Worm (Caenorhabditis elegans) whole organism, L4 larva: ENCODE measurements around the gene mca-2.
"Not testable (repeated sequence)": the region's sequence is repeated elsewhere in the genome, so short reads cannot be mapped to it uniquely, and the experiment has no call there.

Experiments used
- D1046.2 ChIP-seq: fragments of 200-800 bp; sonication (Bioruptor generic); IDR thresholded peaks from 2 replicates; pipeline ENCODE4 v1.3.6; 2022; ENCODE audit warnings: missing genetic modification characterization, missing compliant biosample characterization
- F10B5.3 ChIP-seq: sonication (generic microtip); optimal IDR thresholded peaks from 2 replicates; lab custom pipeline; 2016; ENCODE audit warnings: mild to moderate bottlenecking, missing genetic modification characterization, missing compliant biosample characterization
- F37D6.2 ChIP-seq: sonication (generic microtip); optimal IDR thresholded peaks from 2 replicates; lab custom pipeline; 2016; ENCODE audit warnings: mild to moderate bottlenecking, missing genetic modification characterization, missing compliant biosample characterization
- Y105C5A.15 ChIP-seq: fragments of 200-800 bp; sonication (Bioruptor generic); IDR thresholded peaks from 2 replicates; pipeline ENCODE4 v1.3.6; 2022; ENCODE audit warnings: missing genetic modification characterization, missing compliant biosample characterization
- ZK337.2 ChIP-seq: fragments of 200-800 bp; sonication (Bioruptor generic); IDR thresholded peaks from 2 replicates; pipeline ENCODE4 v1.3.6; 2022; ENCODE audit warnings: missing genetic modification reagents, missing genetic modification characterization, missing compliant biosample characterization
- ZK546.5 ChIP-seq, 2 experiments: sonication (generic microtip); optimal IDR thresholded peaks; 2 replicates each; lab custom pipeline; 2017; ENCODE audit warnings: missing biosample characterization in 2 of 2, missing genetic modification characterization in 2 of 2
- aha-1 ChIP-seq: fragments of 150-350 bp; peaks from one replicate; lab custom pipeline; 2014; ENCODE audit warnings: missing biosample characterization, missing genetic modification characterization
- ama-1 ChIP-seq: fragments of 150-350 bp; optimal IDR thresholded peaks from 2 replicates; lab custom pipeline; 2014; ENCODE audit warnings: inconsistent platforms, mixed read lengths
- arid-1 ChIP-seq: fragments of 200-800 bp; sonication (Bioruptor generic); conservative IDR thresholded peaks from 2 replicates; pipeline ENCODE4 v1.3.6; 2022; ENCODE audit warnings: missing genetic modification reagents, missing genetic modification characterization, missing compliant biosample characterization
- ceh-20 ChIP-seq: fragments of 200-800 bp; sonication (Bioruptor generic); IDR thresholded peaks from 2 replicates; pipeline ENCODE4 v1.3.6; 2022; ENCODE audit warnings: missing genetic modification reagents, missing genetic modification characterization, missing compliant biosample characterization
- ceh-28 ChIP-seq: fragments of 150-350 bp; optimal IDR thresholded peaks from 2 replicates; lab custom pipeline; 2014; ENCODE audit warnings: missing biosample characterization, missing genetic modification reagents, missing genetic modification characterization
- ceh-62 ChIP-seq: sonication (generic microtip); optimal IDR thresholded peaks from 2 replicates; lab custom pipeline; 2017; ENCODE audit warnings: missing biosample characterization, missing genetic modification characterization
- ceh-82 ChIP-seq: sonication (generic microtip); optimal IDR thresholded peaks from 2 replicates; lab custom pipeline; 2017; ENCODE audit warnings: missing biosample characterization, missing genetic modification characterization
- ctbp-1 ChIP-seq: fragments of 200-800 bp; sonication (Bioruptor generic); IDR thresholded peaks from 2 replicates; pipeline ENCODE4 v1.3.6; 2022; ENCODE audit warnings: missing genetic modification reagents, missing genetic modification characterization, missing compliant biosample characterization
- daf-8 ChIP-seq: fragments of 200-800 bp; sonication (Bioruptor generic); IDR thresholded peaks from 2 replicates; pipeline ENCODE4 v1.3.6; 2022; ENCODE audit warnings: missing genetic modification characterization, missing compliant biosample characterization
- dmd-8 ChIP-seq: fragments of 200-800 bp; sonication (Bioruptor generic); IDR thresholded peaks from 2 replicates; pipeline ENCODE4 v1.3.6; 2022; ENCODE audit warnings: missing genetic modification characterization, missing compliant biosample characterization
- fkh-10 ChIP-seq: fragments of 150-350 bp; optimal IDR thresholded peaks from 2 replicates; lab custom pipeline; 2014; ENCODE audit warnings: missing biosample characterization, missing genetic modification reagents, missing genetic modification characterization
- fos-1 ChIP-seq: fragments of 150-350 bp; optimal IDR thresholded peaks from 2 replicates; lab custom pipeline; 2014; ENCODE audit warnings: missing biosample characterization, missing genetic modification characterization
- hmg-1.1 ChIP-seq: fragments of 200-800 bp; sonication (Bioruptor generic); IDR thresholded peaks from 2 replicates; pipeline ENCODE4 v1.3.6; 2022; ENCODE audit warnings: missing genetic modification reagents, missing genetic modification characterization, missing compliant biosample characterization
- lin-15B ChIP-seq: fragments of 150-350 bp; sonication (generic microtip); optimal IDR thresholded peaks from 3 replicates; lab custom pipeline; 2014; ENCODE audit warnings: missing biosample characterization, missing genetic modification characterization
- lin-38 ChIP-seq: fragments of 200-800 bp; sonication (Bioruptor generic); IDR thresholded peaks from 2 replicates; pipeline ENCODE4 v1.3.6; 2022; ENCODE audit warnings: missing genetic modification reagents, missing genetic modification characterization, missing compliant biosample characterization
- lin-39 ChIP-seq: fragments of 150-350 bp; optimal IDR thresholded peaks from 2 replicates; lab custom pipeline; 2014; ENCODE audit warnings: missing biosample characterization, missing genetic modification reagents, missing genetic modification characterization
- mes-2 ChIP-seq: sonication (generic microtip); optimal IDR thresholded peaks from 2 replicates; lab custom pipeline; 2016; ENCODE audit warnings: missing genotype, mild to moderate bottlenecking, missing genetic modification characterization, missing compliant biosample characterization; ENCODE audit not compliant: poor library complexity, severe bottlenecking
- nhr-10 ChIP-seq: fragments of 150-350 bp; optimal IDR thresholded peaks from 2 replicates; lab custom pipeline; 2014; ENCODE audit warnings: missing biosample characterization, missing genetic modification characterization
- nhr-11 ChIP-seq: fragments of 150-350 bp; optimal IDR thresholded peaks from 2 replicates; lab custom pipeline; 2014; ENCODE audit warnings: missing biosample characterization, missing genetic modification characterization
- nhr-28 ChIP-seq: fragments of 150-350 bp; optimal IDR thresholded peaks from 2 replicates; lab custom pipeline; 2014; ENCODE audit warnings: missing biosample characterization, missing genetic modification characterization
- nhr-41 ChIP-seq: fragments of 200-800 bp; sonication (Bioruptor generic); IDR thresholded peaks from 2 replicates; pipeline ENCODE4 v1.3.6; 2022; ENCODE audit warnings: missing genetic modification reagents, missing genetic modification characterization, missing compliant biosample characterization
- nhr-48 ChIP-seq: sonication (generic microtip); optimal IDR thresholded peaks from 2 replicates; lab custom pipeline; 2016; ENCODE audit warnings: mild to moderate bottlenecking, missing genetic modification characterization, missing compliant biosample characterization
- nhr-6 ChIP-seq: fragments of 150-350 bp; optimal IDR thresholded peaks from 2 replicates; lab custom pipeline; 2014; ENCODE audit warnings: missing biosample characterization, missing genetic modification characterization
- nhr-77 ChIP-seq: fragments of 150-350 bp; optimal IDR thresholded peaks from 2 replicates; lab custom pipeline; 2014; ENCODE audit warnings: missing biosample characterization, missing genetic modification characterization
- pha-4 ChIP-seq, 2 experiments: fragments of 150-350 bp in 1 of 2; fragments of 200-800 bp in 1 of 2; sonication (Bioruptor generic) in 1 of 2; IDR thresholded peaks in 1 of 2; optimal IDR thresholded peaks in 1 of 2; 2 replicates each; pipeline versions ENCODE4 v1.3.6 to Lab custom; 2014 to 2022; ENCODE audit warnings: missing genetic modification characterization in 2 of 2, missing genetic modification reagents in 2 of 2, missing biosample characterization in 1 of 2, missing compliant biosample characterization in 1 of 2
- snpc-1.2 ChIP-seq: fragments of 200-800 bp; sonication (Bioruptor generic); IDR thresholded peaks from 2 replicates; pipeline ENCODE4 v1.3.6; 2022; ENCODE audit warnings: missing genetic modification reagents, missing genetic modification characterization, missing compliant biosample characterization
- spr-3 ChIP-seq: fragments of 200-800 bp; sonication (Bioruptor generic); optimal IDR thresholded peaks from 2 replicates; lab custom pipeline; 2018; ENCODE audit warnings: mild to moderate bottlenecking, missing genetic modification characterization, missing compliant biosample characterization
- tra-1 ChIP-seq: fragments of 200-800 bp; sonication (Bioruptor generic); IDR thresholded peaks from 2 replicates; pipeline ENCODE4 v1.3.6; 2022; ENCODE audit warnings: missing genetic modification reagents, missing genetic modification characterization, missing compliant biosample characterization
- unc-130 ChIP-seq: sonication (generic microtip); optimal IDR thresholded peaks from 2 replicates; lab custom pipeline; 2016; ENCODE audit warnings: missing genetic modification reagents, missing genetic modification characterization, missing compliant biosample characterization
- unc-39 ChIP-seq: sonication (generic microtip); optimal IDR thresholded peaks from 2 replicates; lab custom pipeline; 2017; ENCODE audit warnings: missing biosample characterization, missing genetic modification characterization
- zag-1 ChIP-seq: fragments of 150-350 bp; optimal IDR thresholded peaks from 2 replicates; lab custom pipeline; 2014; ENCODE audit warnings: missing biosample characterization, missing genetic modification characterization
- zfp-3 ChIP-seq: fragments of 200-800 bp; sonication (Bioruptor generic); conservative IDR thresholded peaks from 2 replicates; pipeline ENCODE4 v1.3.6; 2022; ENCODE audit warnings: missing genetic modification reagents, missing genetic modification characterization, missing compliant biosample characterization
- zip-11 ChIP-seq: fragments of 200-800 bp; sonication (Bioruptor generic); IDR thresholded peaks from 2 replicates; pipeline ENCODE4 v1.3.6; 2022; ENCODE audit warnings: missing genetic modification characterization, missing compliant biosample characterization

mca-2 gene

DNA sequence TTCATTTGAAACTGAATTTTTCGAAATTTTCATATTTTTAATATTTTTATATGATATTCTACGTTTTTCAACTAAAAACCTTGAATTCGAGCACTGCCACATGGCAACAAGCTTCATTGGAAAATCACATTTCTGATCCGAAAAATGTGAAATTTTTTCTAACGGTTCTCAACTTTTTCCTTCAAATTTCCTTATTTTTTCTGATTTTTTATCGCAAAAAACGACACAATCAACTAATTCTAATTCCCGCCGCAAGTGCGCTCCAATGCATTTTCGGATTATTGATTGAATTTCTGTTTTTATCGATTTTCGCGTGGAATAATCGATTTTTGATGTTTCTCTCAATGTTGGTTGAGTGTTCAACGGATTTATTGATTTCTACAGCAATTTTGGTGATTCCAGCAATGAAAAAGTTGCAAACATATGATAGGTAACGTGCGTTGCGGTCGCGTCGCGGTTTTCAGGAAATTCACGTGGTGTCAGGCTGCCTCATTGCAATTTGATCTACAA is 49.7 kb downstream of the mca-2 start, which contains the start of gene C23H5.12:
Gene C23H5.12, plus strand, starts transcription at position 51 of the 510 bp plus-strand sequence.
- no peak for TF ChIP-seq nhr-41 (GFP tag; lab: Robert Waterston, UW)
- peak; percentile 82 for TF ChIP-seq ceh-28

DNA sequence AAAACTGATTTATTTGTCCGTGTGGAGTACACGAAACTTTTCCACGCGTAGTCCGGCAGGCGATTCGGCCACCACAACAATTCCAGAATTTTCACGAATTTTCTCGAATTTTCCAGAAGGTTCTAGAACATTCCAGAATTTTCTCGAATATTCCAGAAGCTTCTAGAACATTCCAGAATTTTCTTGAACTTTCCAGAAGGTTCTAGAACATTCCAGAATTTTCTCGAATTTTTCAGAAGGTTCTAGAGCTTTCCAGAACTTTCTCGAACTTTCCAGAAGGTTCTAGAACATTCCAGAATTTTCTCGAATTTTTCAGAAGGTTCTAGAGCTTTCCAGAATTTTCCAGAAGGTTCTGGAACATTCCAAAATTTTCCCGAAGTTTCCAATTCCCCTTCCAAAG is 52.0 kb downstream of the mca-2 start:
- TF ChIP-seq pha-4 (GFP tag; IDR thresholded peaks at IDR 0.05; lab: Robert Waterston, UW) (0 out of 2 replicates have a peak, but pooled peaks have one; percentile 16), arid-1 (peak; percentile 40; the same call in 1 of the 2 replicates), snpc-1.2 (GFP tag; lab: Robert Waterston, UW) (0 out of 2 replicates have a peak, but pooled peaks have one; percentile 18), lin-38 (GFP tag; lab: Robert Waterston, UW) (0 out of 2 replicates have a peak, but pooled peaks have one; percentile 36), ctbp-1 (GFP tag; lab: Robert Waterston, UW) (0 out of 2 replicates have a peak, but pooled peaks have one; percentile 23)
- TF ChIP-seq pha-4 (tag; optimal IDR thresholded peaks at IDR 0.05; lab: Kevin White, UChicago), result not testable (repeated sequence)

DNA sequence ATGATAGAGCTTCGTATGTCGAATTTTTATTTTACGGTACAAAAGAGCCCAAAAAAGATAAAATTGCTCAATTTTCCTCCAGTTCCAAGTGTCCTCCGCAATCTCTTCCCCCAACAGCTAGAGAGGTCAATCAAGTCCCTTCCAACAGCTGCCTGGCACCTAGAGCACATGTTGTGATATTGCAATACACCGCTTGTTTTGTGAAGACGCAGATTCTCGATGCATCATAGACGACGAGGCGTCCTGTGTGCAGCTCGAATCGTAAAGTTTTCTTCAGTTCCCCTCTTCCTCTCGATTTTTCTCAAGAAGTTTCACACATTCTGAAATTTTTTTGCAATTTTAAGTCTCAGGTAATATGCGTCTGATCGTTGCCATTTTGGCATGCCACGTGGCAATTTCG is 52.8 kb downstream of the mca-2 start, which contains the start of gene test-1:
Gene test-1, plus strand, starts transcription at position 345 of the 400 bp plus-strand sequence.
- TF ChIP-seq ZK546.5 (tag; optimal IDR thresholded peaks at IDR 0.05; lab: Kevin White, UChicago), result no peak
- no peak for TF ChIP-seq hmg-1.1 (GFP tag; lab: Robert Waterston, UW)
- no peak for TF ChIP-seq zag-1
- no peak for TF ChIP-seq nhr-10
- no peak for TF ChIP-seq F10B5.3 (tag; lab: Kevin White, UChicago)
- TF ChIP-seq nhr-48 (tag; lab: Kevin White, UChicago), result no peak

DNA sequence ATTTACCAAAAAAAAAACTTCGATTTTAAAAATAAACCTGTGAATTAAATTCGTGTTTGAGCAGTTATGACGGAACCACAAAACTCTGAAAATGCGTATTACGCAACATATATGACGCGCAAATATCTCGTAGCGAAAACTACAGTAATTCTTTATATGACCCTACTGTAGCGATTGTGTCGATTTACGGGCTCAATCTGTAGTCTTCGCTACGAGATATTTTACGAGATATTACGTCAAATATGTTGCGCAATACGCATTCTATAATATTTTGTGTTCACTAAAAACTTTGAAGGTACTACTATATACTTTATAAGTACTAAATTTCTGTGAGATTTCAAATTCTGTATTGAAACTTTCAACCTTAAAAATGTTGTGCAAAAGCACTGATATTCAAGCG is 53.6 kb downstream of the mca-2 start:
- TF ChIP-seq Y105C5A.15 (GFP tag; lab: Robert Waterston, UW), result no peak
- TF ChIP-seq mes-2 (tag; lab: Kevin White, UChicago), result no peak
- TF ChIP-seq nhr-77 (tag; lab: Kevin White, UChicago), result no peak
- TF ChIP-seq hmg-1.1 (GFP tag; lab: Robert Waterston, UW), result no peak
- TF ChIP-seq nhr-11 (tag; lab: Kevin White, UChicago), result no peak
- TF ChIP-seq ZK337.2 (GFP tag; lab: Robert Waterston, UW), result no peak
- no peak for TF ChIP-seq fkh-10 (GFP tag; lab: Kevin White, UChicago)
- TF ChIP-seq nhr-28 (tag; lab: Kevin White, UChicago), result no peak
- TF ChIP-seq nhr-6 (tag; lab: Kevin White, UChicago), result no peak
- no peak for TF ChIP-seq aha-1 (tag; lab: Kevin White, UChicago)
- TF ChIP-seq ama-1, result no peak
- TF ChIP-seq F37D6.2 (tag; lab: Kevin White, UChicago), result no peak
- no peak for TF ChIP-seq D1046.2 (GFP tag; lab: Robert Waterston, UW)
- no peak for TF ChIP-seq ceh-82 (tag; lab: Kevin White, UChicago)
- no peak for TF ChIP-seq zfp-3
- TF ChIP-seq arid-1, result no peak

DNA sequence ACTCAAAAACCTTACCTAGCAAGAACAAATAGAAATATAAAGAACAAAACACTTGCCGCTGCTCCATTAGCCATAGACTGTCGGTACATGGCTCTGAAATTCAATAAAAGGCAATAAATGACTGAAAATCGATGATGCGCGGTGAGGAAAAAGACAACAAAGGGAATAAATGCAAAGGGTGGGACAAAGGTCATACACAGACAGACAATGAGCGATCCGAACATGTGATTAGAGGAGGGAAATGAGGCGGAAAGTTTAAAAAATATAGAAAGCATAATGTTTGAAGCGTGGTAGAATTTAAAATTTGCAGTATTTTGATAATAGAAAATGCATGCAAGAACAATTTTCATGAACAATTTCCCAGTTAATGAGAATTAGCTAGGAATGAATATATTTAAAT is 56.7 kb downstream of the mca-2 start, which contains the start of gene C54E4.12:
Gene C54E4.12, minus strand, starts transcription at position 101 of the 400 bp plus-strand sequence.
- TF ChIP-seq lin-15B (tag; lab: Kevin White, UChicago), result no peak
- no peak for TF ChIP-seq zip-11
- TF ChIP-seq spr-3, result no peak
- TF ChIP-seq unc-39 (tag; lab: Kevin White, UChicago), result no peak
- no peak for TF ChIP-seq F10B5.3 (tag; lab: Kevin White, UChicago)
- TF ChIP-seq dmd-8 (GFP tag; lab: Robert Waterston, UW), result no peak
- no peak for TF ChIP-seq fos-1 (tag; lab: Kevin White, UChicago)
- no peak for TF ChIP-seq lin-39 (tag; lab: Kevin White, UChicago)
- no peak for TF ChIP-seq daf-8 (GFP tag; lab: Robert Waterston, UW)
- no peak for TF ChIP-seq unc-130
- TF ChIP-seq tra-1, result no peak
- no peak for TF ChIP-seq ceh-20 (GFP tag; lab: Robert Waterston, UW)
- no peak for TF ChIP-seq ceh-62
- TF ChIP-seq pha-4 (GFP tag; IDR thresholded peaks at IDR 0.05; lab: Robert Waterston, UW), result no peak
- TF ChIP-seq pha-4 (tag; optimal IDR thresholded peaks at IDR 0.05; lab: Kevin White, UChicago), result no peak
- TF ChIP-seq ZK337.2 (GFP tag; lab: Robert Waterston, UW), result no peak
